Fruit fly (Drosophila melanogaster) whole organism, prepupa: Measurements from ENCODE around the gene bsf.

Source experiments
- Blimp-1 ChIP-seq: fragments of 200-800 bp; sonication (Bioruptor generic); optimal IDR thresholded peaks from 3 replicates; lab custom pipeline; 2017; ENCODE audit warnings: missing biosample characterization, missing genetic modification characterization, mild to moderate bottlenecking, moderate library complexity, missing genetic modification reagents
- CG10631 ChIP-seq: fragments of 200-800 bp; sonication (Bioruptor generic); optimal IDR thresholded peaks from 2 replicates; lab custom pipeline; 2016; ENCODE audit warnings: missing biosample characterization, missing genetic modification characterization
- CG11294 ChIP-seq: fragments of 200-800 bp; sonication (Bioruptor generic); IDR thresholded peaks from 2 replicates; pipeline ENCODE4 v1.3.6; 2022; ENCODE audit warnings: missing biosample characterization, missing genetic modification characterization
- CG11762 ChIP-seq: fragments of 200-800 bp; sonication (Bioruptor generic); optimal IDR thresholded peaks from 3 replicates; lab custom pipeline; 2016; ENCODE audit warnings: missing biosample characterization, missing genetic modification characterization; ENCODE audit not compliant: insufficient read depth
- CG11902 ChIP-seq: fragments of 200-800 bp; sonication (Bioruptor generic); optimal IDR thresholded peaks from 3 replicates; lab custom pipeline; 2016; ENCODE audit warnings: missing biosample characterization, missing genetic modification characterization
- CG15336 ChIP-seq: fragments of 200-800 bp; sonication (Bioruptor generic); IDR thresholded peaks from 2 replicates; pipeline ENCODE4 v1.3.6; 2022; ENCODE audit warnings: missing biosample characterization, missing genetic modification characterization
- CG1621 ChIP-seq: fragments of 200-800 bp; sonication (Bioruptor generic); optimal IDR thresholded peaks from 3 replicates; lab custom pipeline; 2018; ENCODE audit warnings: missing biosample characterization, mild to moderate bottlenecking, missing genetic modification characterization
- CG3032 ChIP-seq: fragments of 200-800 bp; optimal IDR thresholded peaks from 2 replicates; lab custom pipeline; 2019; ENCODE audit warnings: missing biosample characterization, mild to moderate bottlenecking, missing genetic modification characterization, moderate library complexity
- CG32006 ChIP-seq: fragments of 200-800 bp; sonication (Bioruptor generic); optimal IDR thresholded peaks from 3 replicates; lab custom pipeline; 2017; ENCODE audit warnings: missing biosample characterization, mild to moderate bottlenecking, missing genetic modification characterization
- CG3919 ChIP-seq: fragments of 200-800 bp; sonication (Bioruptor generic); optimal IDR thresholded peaks from 3 replicates; lab custom pipeline; 2016; ENCODE audit warnings: missing biosample characterization, missing genetic modification characterization
- CG4318 ChIP-seq: fragments of 200-800 bp; sonication (Bioruptor generic); optimal IDR thresholded peaks from 3 replicates; lab custom pipeline; 2017; ENCODE audit warnings: missing biosample characterization, mild to moderate bottlenecking, missing genetic modification characterization
- CG6163 ChIP-seq: fragments of 200-800 bp; sonication (Bioruptor generic); IDR thresholded peaks from 3 replicates; pipeline ENCODE4 v1.3.6; 2022; ENCODE audit warnings: missing biosample characterization, missing genetic modification characterization
- CG6276 ChIP-seq: fragments of 200-800 bp; sonication (Bioruptor generic); optimal IDR thresholded peaks from 2 replicates; lab custom pipeline; 2017; ENCODE audit warnings: missing biosample characterization, mild to moderate bottlenecking, missing genetic modification characterization
- CG6792 ChIP-seq: fragments of 200-800 bp; sonication (Bioruptor generic); optimal IDR thresholded peaks from 3 replicates; lab custom pipeline; 2016; ENCODE audit warnings: missing biosample characterization, missing genetic modification characterization
- CG6854 ChIP-seq: fragments of 200-800 bp; sonication (Bioruptor generic); optimal IDR thresholded peaks from 2 replicates; lab custom pipeline; 2017; ENCODE audit warnings: missing biosample characterization, mild to moderate bottlenecking, missing genetic modification characterization
- CG7368 ChIP-seq: fragments of 200-800 bp; sonication (Bioruptor generic); optimal IDR thresholded peaks from 3 replicates; lab custom pipeline; 2016; ENCODE audit warnings: missing biosample characterization, missing genetic modification characterization
- CG9139 ChIP-seq: fragments of 200-800 bp; sonication (Bioruptor generic); optimal IDR thresholded peaks from 3 replicates; lab custom pipeline; 2017; ENCODE audit warnings: missing biosample characterization, mild to moderate bottlenecking, missing genetic modification characterization
- Eip75B ChIP-seq: fragments of 200-800 bp; sonication (Bioruptor generic); optimal IDR thresholded peaks from 3 replicates; lab custom pipeline; 2016; ENCODE audit warnings: missing biosample characterization, missing genetic modification characterization
- Eip78C ChIP-seq: fragments of 200-800 bp; sonication (Bioruptor generic); peaks from one replicate; lab custom pipeline; 2016; ENCODE audit warnings: missing biosample characterization, missing genetic modification characterization
- Eip93F ChIP-seq: fragments of 200-800 bp; sonication (Bioruptor generic); optimal IDR thresholded peaks from 2 replicates; lab custom pipeline; 2016; ENCODE audit warnings: missing biosample characterization, mild to moderate bottlenecking, missing genetic modification characterization
- Ets96B ChIP-seq: fragments of 200-800 bp; optimal IDR thresholded peaks from 2 replicates; lab custom pipeline; 2019; ENCODE audit warnings: missing biosample characterization, mild to moderate bottlenecking, missing genetic modification characterization, moderate library complexity
- Gug ChIP-seq: fragments of 200-800 bp; sonication (Bioruptor generic); IDR thresholded peaks from 2 replicates; pipeline ENCODE4 v1.3.6; 2022; ENCODE audit warnings: missing biosample characterization, missing genetic modification characterization
- Lpt ChIP-seq: fragments of 200-800 bp; sonication (Bioruptor generic); optimal IDR thresholded peaks from 3 replicates; lab custom pipeline; 2016; ENCODE audit warnings: missing biosample characterization, missing genetic modification characterization
- OdsH ChIP-seq: fragments of 200-800 bp; sonication (Bioruptor generic); optimal IDR thresholded peaks from 3 replicates; lab custom pipeline; 2016; ENCODE audit warnings: missing biosample characterization, missing genetic modification characterization
- Smox ChIP-seq: fragments of 200-800 bp; sonication (Bioruptor generic); optimal IDR thresholded peaks from 3 replicates; lab custom pipeline; 2016; ENCODE audit warnings: missing biosample characterization, missing genetic modification characterization
- Sox15 ChIP-seq: fragments of 200-800 bp; sonication (Bioruptor generic); optimal IDR thresholded peaks from 3 replicates; lab custom pipeline; 2016; ENCODE audit warnings: missing biosample characterization, missing genetic modification characterization
- achi ChIP-seq: fragments of 200-800 bp; sonication (Bioruptor generic); optimal IDR thresholded peaks from 3 replicates; lab custom pipeline; 2016; ENCODE audit warnings: missing biosample characterization, missing genetic modification characterization
- dsx ChIP-seq: fragments of 200-800 bp; optimal IDR thresholded peaks from 3 replicates; lab custom pipeline; 2019; ENCODE audit warnings: missing biosample characterization, mild to moderate bottlenecking, missing genetic modification characterization, moderate library complexity; ENCODE audit not compliant: poor library complexity, severe bottlenecking
- eg ChIP-seq: fragments of 200-800 bp; sonication (Bioruptor generic); IDR thresholded peaks from 3 replicates; pipeline ENCODE4 v1.3.6; 2022; ENCODE audit warnings: missing biosample characterization, missing genetic modification characterization
- esn ChIP-seq: fragments of 200-800 bp; sonication (Bioruptor generic); optimal IDR thresholded peaks from 2 replicates; lab custom pipeline; 2016; ENCODE audit warnings: missing biosample characterization, mild to moderate bottlenecking, missing genetic modification characterization, moderate library complexity
- fd59A ChIP-seq: fragments of 200-800 bp; sonication (Bioruptor generic); optimal IDR thresholded peaks from 2 replicates; lab custom pipeline; 2017; ENCODE audit warnings: missing biosample characterization, mild to moderate bottlenecking, missing genetic modification characterization, missing genetic modification reagents
- fd85E ChIP-seq: fragments of 200-800 bp; sonication (Bioruptor generic); optimal IDR thresholded peaks from 3 replicates; lab custom pipeline; 2016; ENCODE audit warnings: missing biosample characterization, missing genetic modification characterization
- fkh ChIP-seq: fragments of 200-800 bp; sonication (Bioruptor generic); optimal IDR thresholded peaks from 3 replicates; lab custom pipeline; 2017; ENCODE audit warnings: missing biosample characterization, mild to moderate bottlenecking, missing genetic modification characterization, moderate library complexity
- lz ChIP-seq: fragments of 200-800 bp; sonication (Bioruptor generic); optimal IDR thresholded peaks from 3 replicates; lab custom pipeline; 2016; ENCODE audit warnings: missing biosample characterization, missing genetic modification characterization
- net ChIP-seq: fragments of 200-800 bp; sonication (Bioruptor generic); optimal IDR thresholded peaks from 3 replicates; lab custom pipeline; 2016; ENCODE audit warnings: missing biosample characterization, missing genetic modification characterization
- pdm3 ChIP-seq: fragments of 200-800 bp; sonication (Bioruptor generic); optimal IDR thresholded peaks from 3 replicates; lab custom pipeline; 2016; ENCODE audit warnings: missing biosample characterization, missing genetic modification characterization
- salr ChIP-seq, 2 experiments: fragments of 200-800 bp; sonication (Bioruptor generic); optimal IDR thresholded peaks; 3 replicates each; lab custom pipeline; 2016 to 2018; ENCODE audit warnings: missing biosample characterization in 2 of 2, missing genetic modification characterization in 2 of 2, mild to moderate bottlenecking in 1 of 2
- ss ChIP-seq, 2 experiments: fragments of 200-800 bp; sonication (Bioruptor generic); optimal IDR thresholded peaks; 2 replicates in 1 of 2; 3 replicates in 1 of 2; lab custom pipeline; 2017 to 2018; ENCODE audit warnings: mild to moderate bottlenecking in 2 of 2, missing biosample characterization in 2 of 2, missing genetic modification characterization in 2 of 2, moderate library complexity in 1 of 2
- topi ChIP-seq: fragments of 200-800 bp; sonication (Bioruptor generic); optimal IDR thresholded peaks from 3 replicates; lab custom pipeline; 2016; ENCODE audit warnings: missing biosample characterization, missing genetic modification characterization
- vri ChIP-seq: fragments of 200-800 bp; sonication (Bioruptor generic); optimal IDR thresholded peaks from 3 replicates; lab custom pipeline; 2016; ENCODE audit warnings: missing biosample characterization, mild to moderate bottlenecking, missing genetic modification characterization

bsf gene

dm6 chr2L:18493122-18493521 is 38.7 kb upstream of the bsf start (continued):
- TF ChIP-seq Gug = no peak
- TF ChIP-seq pdm3 (GFP tag; lab: Kevin White, UChicago) = no peak
- no peak for TF ChIP-seq topi (GFP tag; lab: Kevin White, UChicago)
- TF ChIP-seq net (GFP tag; lab: Kevin White, UChicago) = peak; percentile 2
- peak; percentile 56 for TF ChIP-seq CG6276 (GFP tag; lab: Kevin White, UChicago)
- TF ChIP-seq CG3919 (GFP tag; lab: Kevin White, UChicago) = peak; percentile 34
- peak; percentile 58 for TF ChIP-seq achi
- TF ChIP-seq Smox (GFP tag; lab: Kevin White, UChicago) = no peak
- peak; percentile 12 to 48 for TF ChIP-seq ss (GFP tag; optimal IDR thresholded peaks at IDR 0.05; lab: Kevin White, UChicago)
- no peak for TF ChIP-seq Lpt (GFP tag; lab: Kevin White, UChicago)
- no peak for TF ChIP-seq vri (GFP tag; lab: Kevin White, UChicago)
- no peak for TF ChIP-seq Blimp-1
- peak; percentile 4 for TF ChIP-seq fd59A (GFP tag; lab: Kevin White, UChicago)
- peak in 1 of 2 experiments; percentile 5 for TF ChIP-seq salr (GFP tag; optimal IDR thresholded peaks at IDR 0.05; lab: Kevin White, UChicago)
- TF ChIP-seq CG15336 = peak; percentile 88

dm6 chr2L:18486828-18487227 is 32.4 kb upstream of the bsf start:
- TF ChIP-seq OdsH (GFP tag; lab: Kevin White, UChicago) (no peak), CG11902 (GFP tag; lab: Kevin White, UChicago) (no peak), CG4318 (GFP tag; lab: Kevin White, UChicago) (no peak), Ets96B (tag; lab: Kevin White, UChicago) (no peak)

- TF ChIP-seq fkh (GFP tag; lab: Kevin White, UChicago) (peak; percentile 84), eg (GFP tag; lab: Robert Waterston, UW) (no peak), CG1621 (peak; percentile 0), salr (GFP tag; optimal IDR thresholded peaks at IDR 0.05; lab: Kevin White, UChicago) (no peak), CG7368 (GFP tag; lab: Kevin White, UChicago) (no peak), Eip75B (no peak), pdm3 (GFP tag; lab: Kevin White, UChicago) (no peak), dsx (GFP tag; lab: Kevin White, UChicago) (no peak), CG11294 (GFP tag; lab: Robert Waterston, UW) (no peak), topi (GFP tag; lab: Kevin White, UChicago) (no peak), vri (GFP tag; lab: Kevin White, UChicago) (no peak), fd85E (GFP tag; lab: Kevin White, UChicago) (no peak), Smox (GFP tag; lab: Kevin White, UChicago) (no peak), lz (GFP tag; lab: Kevin White, UChicago) (no peak), CG11762 (GFP tag; lab: Kevin White, UChicago) (no peak), CG6854 (GFP tag; lab: Kevin White, UChicago) (no peak), CG32006 (no peak), CG10631 (GFP tag; lab: Kevin White, UChicago) (no peak), CG9139 (GFP tag; lab: Kevin White, UChicago) (no peak), Eip93F (GFP tag; lab: Kevin White, UChicago) (peak; percentile 17), Sox15 (GFP tag; lab: Kevin White, UChicago) (no peak), CG6792 (GFP tag; lab: Kevin White, UChicago) (no peak), CG3032 (no peak), CG6163 (GFP tag; lab: Robert Waterston, UW) (0 out of 3 replicates have a peak, but pooled peaks have one; percentile 33), Eip78C (GFP tag; lab: Kevin White, UChicago) (no peak), esn (GFP tag; lab: Kevin White, UChicago) (no peak)
Observed at dm6 chr2L:18485211-18485610, 30.8 kb upstream of the bsf start, which contains the start of gene grnd. Gene grnd (plus strand): TSS chr2L:18485417.
